Fruit fly (Drosophila melanogaster) whole organism: ENCODE results near the gene Pdxk.

Experiments used
- Dll ChIP-seq: fragments of >200 bp; optimal IDR thresholded peaks from 2 replicates; lab custom pipeline; 2017
- EcR ChIP-seq, 2 experiments: fragments of >200 bp; optimal IDR thresholded peaks; 2 replicates each; lab custom pipeline; 2017; ENCODE audit warnings: missing biosample characterization in 2 of 2, missing genetic modification characterization in 2 of 2, missing genetic modification reagents in 2 of 2
- pan ChIP-seq: fragments of >200 bp; optimal IDR thresholded peaks from 2 replicates; lab custom pipeline; 2017
- psq ChIP-seq: fragments of >200 bp; optimal IDR thresholded peaks from 2 replicates; lab custom pipeline; 2017
- usp ChIP-seq: fragments of >200 bp; optimal IDR thresholded peaks from 2 replicates; lab custom pipeline; 2017; ENCODE audit warnings: missing biosample characterization, missing genetic modification characterization, mixed read lengths

DNA sequence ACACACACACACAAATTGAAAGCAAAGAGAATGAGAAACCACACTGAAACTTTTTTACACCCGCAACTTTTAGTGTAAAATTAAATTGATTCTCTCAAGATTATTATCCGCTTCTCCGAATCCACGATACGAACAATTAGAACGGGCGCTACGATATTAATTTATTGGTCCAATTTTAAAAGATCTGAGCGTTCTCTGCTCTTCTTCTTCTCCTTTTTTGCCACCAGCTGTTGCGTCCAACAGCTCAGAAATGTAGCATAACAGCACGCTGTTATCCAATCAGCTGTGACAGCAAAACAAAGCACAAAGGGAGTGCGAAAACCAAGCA, 1.4 kb upstream of the Pdxk start, which contains the start of the genes UGP and Svip:
- no peak for TF ChIP-seq psq (lab: Kevin White, UChicago)
- TF ChIP-seq EcR (GFP tag; optimal IDR thresholded peaks at IDR 0.05; lab: Kevin White, UChicago) = no peak
- TF ChIP-seq Dll (lab: Kevin White, UChicago) = no peak
- TF ChIP-seq pan (lab: Kevin White, UChicago) = no peak
- no peak for TF ChIP-seq usp (GFP tag; lab: Kevin White, UChicago)
